Worm (Caenorhabditis elegans) whole organism, L4 larva: ENCODE data around the gene T28D6.6.

Experiments used
- ama-1 ChIP-seq: fragments of 150-350 bp; optimal IDR thresholded peaks from 2 replicates; lab custom pipeline; 2014; ENCODE audit warnings: inconsistent platforms, mixed read lengths
- dmd-8 ChIP-seq: fragments of 200-800 bp; sonication (Bioruptor generic); IDR thresholded peaks from 2 replicates; pipeline ENCODE4 v1.3.6; 2022; ENCODE audit warnings: missing genetic modification characterization, missing compliant biosample characterization
- nhr-6 ChIP-seq: fragments of 150-350 bp; optimal IDR thresholded peaks from 2 replicates; lab custom pipeline; 2014; ENCODE audit warnings: missing biosample characterization, missing genetic modification characterization

DNA sequence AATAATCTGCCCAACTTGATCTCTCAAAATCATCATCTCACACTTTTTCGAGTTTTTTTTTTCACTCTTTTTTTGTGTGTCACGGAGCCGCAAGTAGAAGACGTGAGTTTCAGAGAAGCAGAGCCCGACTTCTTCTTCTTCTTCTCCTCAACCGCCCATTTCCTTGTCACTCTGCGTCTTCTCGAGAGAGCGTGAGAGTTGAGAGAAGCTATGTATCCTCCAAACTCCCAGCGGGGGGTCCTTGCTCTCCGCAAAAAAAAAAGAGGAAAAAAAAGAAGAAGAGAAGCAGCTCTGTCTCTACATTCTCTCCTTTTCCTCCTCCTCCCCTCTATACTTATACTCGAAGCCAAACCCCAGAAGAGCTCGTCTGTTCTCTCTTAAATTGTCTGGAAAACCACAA is 8.6 kb downstream of the T28D6.6 start:
- TF ChIP-seq dmd-8 (GFP tag; lab: Robert Waterston, UW) (no peak), nhr-6 (tag; lab: Kevin White, UChicago) (no peak), ama-1 (lab: Kevin White, UChicago) (no peak)
